Fruit fly (Drosophila melanogaster): ENCODE measurements around the gene CG9757.

Gene CG9757

dm6 chr3R:13612333-13612732, at the start of gene CG9757:
Gene CG9757, minus strand, starts transcription at chr3R:13612433.
- TF ChIP-seq CG17801 (GFP tag; optimal IDR thresholded peaks at IDR 0.05; ENCODE audit: partially characterized antibody) = no peak

dm6 chr3R:13660924-13661659, 48.9 kb upstream of the CG9757 start, which contains the start of gene B52:
Gene B52, plus strand, starts transcription at chr3R:13661311.
- peak; percentile 88 for TF ChIP-seq CG17801 (GFP tag; optimal IDR thresholded peaks at IDR 0.05; ENCODE audit: partially characterized antibody)

dm6 chr3R:13659865-13660738, 47.9 kb upstream of the CG9757 start, which contains the start of gene Hrb87F:
Gene Hrb87F, minus strand, starts transcription at chr3R:13660531.
- TF ChIP-seq CG17801 (GFP tag; optimal IDR thresholded peaks at IDR 0.05; ENCODE audit: partially characterized antibody) = peak; percentile 51

- no peak for TF ChIP-seq CG17801 (GFP tag; optimal IDR thresholded peaks at IDR 0.05; ENCODE audit: partially characterized antibody)
Observed at dm6 chr3R:13656294-13656693, 44.1 kb upstream of the CG9757 start, which contains the start of gene Rbp4. Gene Rbp4, minus strand, starts transcription at chr3R:13656394.

dm6 chr3R:13647734-13648541, 35.7 kb upstream of the CG9757 start:
- no peak for TF ChIP-seq CG17801 (GFP tag; optimal IDR thresholded peaks at IDR 0.05; ENCODE audit: partially characterized antibody)

- TF ChIP-seq CG17801 (GFP tag; optimal IDR thresholded peaks at IDR 0.05; ENCODE audit: partially characterized antibody) = peak; percentile 64
Observed at dm6 chr3R:13646729-13647633, 34.7 kb upstream of the CG9757 start, which contains the start of gene rin. Gene rin, plus strand, starts transcription at chr3R:13647004.

dm6 chr3R:13645874-13646370, 33.7 kb upstream of the CG9757 start, which contains the start of gene sqd:
Gene sqd, minus strand, starts transcription at chr3R:13646304.
- TF ChIP-seq CG17801 (GFP tag; optimal IDR thresholded peaks at IDR 0.05; ENCODE audit: partially characterized antibody) = peak; percentile 70

dm6 chr3R:13644778-13645660, 32.8 kb upstream of the CG9757 start:
- peak; percentile 43 for TF ChIP-seq CG17801 (GFP tag; optimal IDR thresholded peaks at IDR 0.05; ENCODE audit: partially characterized antibody)

dm6 chr3R:13631642-13632041, 19.4 kb upstream of the CG9757 start, which contains the start of gene CG10841:
Gene CG10841, plus strand, starts transcription at chr3R:13631942.
- TF ChIP-seq CG17801 (GFP tag; optimal IDR thresholded peaks at IDR 0.05; ENCODE audit: partially characterized antibody) = no peak

dm6 chr3R:13617228-13617627, 5.0 kb upstream of the CG9757 start:
- TF ChIP-seq CG17801 (GFP tag; optimal IDR thresholded peaks at IDR 0.05; ENCODE audit: partially characterized antibody) = no peak

dm6 chr3R:13615617-13616016, 3.4 kb upstream of the CG9757 start, which contains the start of gene CG9269:
Gene CG9269, plus strand, starts transcription at chr3R:13615917.
- no peak for TF ChIP-seq CG17801 (GFP tag; optimal IDR thresholded peaks at IDR 0.05; ENCODE audit: partially characterized antibody)

dm6 chr3R:13615007-13615406, 2.8 kb upstream of the CG9757 start:
- TF ChIP-seq CG17801 (GFP tag; optimal IDR thresholded peaks at IDR 0.05; ENCODE audit: partially characterized antibody) = no peak

Measured in ovary, adult (tissue).